Fruit fly (Drosophila melanogaster) whole organism, prepupa: Measurements from ENCODE around the gene CG16953.

Source experiments
- CG10669 ChIP-seq: fragments of 200-800 bp; sonication (Bioruptor generic); optimal IDR thresholded peaks from 3 replicates; lab custom pipeline; 2018; ENCODE audit warnings: missing biosample characterization, mild to moderate bottlenecking, missing genetic modification characterization, moderate library complexity
- fd85E ChIP-seq: fragments of 200-800 bp; sonication (Bioruptor generic); optimal IDR thresholded peaks from 3 replicates; lab custom pipeline; 2016; ENCODE audit warnings: missing biosample characterization, missing genetic modification characterization

- TF ChIP-seq fd85E = no peak
- no peak for TF ChIP-seq CG10669 (GFP tag; lab: Kevin White, UChicago)
Observed at dm6 chr3R:20554300-20554699, 31.3 kb downstream of the CG16953 start, which contains the start of gene att-ORFB.
